Worm (Caenorhabditis elegans): ENCODE results near the gene Y49F6B.9.

ce11 chrII:3515384-3516053 is 16.3 kb upstream of the Y49F6B.9 start, which contains the start of the genes Y49F6B.14 and clec-125:
- TF ChIP-seq nfya-1 (tag; optimal IDR thresholded peaks at IDR 0.05; ENCODE audit: borderline replicate concordance, insufficient read depth) (no peak), ZK185.1 (tag; optimal IDR thresholded peaks at IDR 0.05; ENCODE audit: poor library complexity, severe bottlenecking) (no peak)

All from whole organism, young adult.